ENCODE assay signal across 1 fruit fly cellular context in genomic region chr3R:9496748-9497147, dm6.
TF ChIP-seq lines count a peak whose summit lies in the region.

No protein-coding gene starts in this region.

TF ChIP-seq in whole organism, embryonic, 481 proteins besides CTCF, POLR2A, EP300 and RAD21 (continued from another document):
- peak; percentile 32; the same call in 1 of the 2 replicates for TF ChIP-seq ara (GFP tag; IDR thresholded peaks at IDR 0.05; lab: Robert Waterston, UW)
- peak; percentile 74 for TF ChIP-seq disco-r (GFP tag; optimal IDR thresholded peaks at IDR 0.05; lab: Kevin White, UChicago)
- peak; percentile 61; the same call in 1 of the 2 replicates for TF ChIP-seq CG14014 (GFP tag; IDR thresholded peaks at IDR 0.05; lab: Robert Waterston, UW)
- no peak for TF ChIP-seq oc (tag; optimal IDR thresholded peaks at IDR 0.05; lab: Kevin White, UChicago)
- TF ChIP-seq CG8290 (GFP tag; optimal IDR thresholded peaks at IDR 0.05; lab: Kevin White, UChicago), result peak; percentile 85
- TF ChIP-seq CG8290 (tag; optimal IDR thresholded peaks at IDR 0.05; lab: Kevin White, UChicago), result peak; percentile 25 to 94
- TF ChIP-seq CG6175 (GFP tag; IDR thresholded peaks at IDR 0.05; lab: Robert Waterston, UW), result no peak
- TF ChIP-seq bcd (GFP tag; optimal IDR thresholded peaks at IDR 0.05; lab: Kevin White, UChicago), result peak; percentile 74
- peak; percentile 62 for TF ChIP-seq Abd-B (GFP tag; optimal IDR thresholded peaks at IDR 0.05; lab: Kevin White, UChicago)
- TF ChIP-seq CG11695 (GFP tag; IDR thresholded peaks at IDR 0.05; lab: Robert Waterston, UW), result no peak
- peak; percentile 77 for TF ChIP-seq CG12769 (tag; optimal IDR thresholded peaks at IDR 0.05; lab: Kevin White, UChicago)
- peak; percentile 90 for TF ChIP-seq CG34376 (GFP tag; optimal IDR thresholded peaks at IDR 0.05; lab: Kevin White, UChicago)
- TF ChIP-seq zen2 (GFP tag; IDR thresholded peaks at IDR 0.05; lab: Robert Waterston, UW; ENCODE audit: partially characterized antibody), result no peak; the same call in 2 of the 3 replicates
- peak; percentile 44 for TF ChIP-seq psq (GFP tag; optimal IDR thresholded peaks at IDR 0.05; lab: Kevin White, UChicago)
- no peak for TF ChIP-seq ro (GFP tag; IDR thresholded peaks at IDR 0.05; lab: Robert Waterston, UW)
- TF ChIP-seq Hr39 (optimal IDR thresholded peaks at IDR 0.05; lab: Kevin White, UChicago), result no peak
- peak; percentile 20 for TF ChIP-seq nom (GFP tag; optimal IDR thresholded peaks at IDR 0.05; lab: Kevin White, UChicago)
- TF ChIP-seq Gug (GFP tag; IDR thresholded peaks at IDR 0.05; lab: Robert Waterston, UW), result peak; percentile 57; the same call in 2 of the 4 replicates
- TF ChIP-seq Lim3 (GFP tag; IDR thresholded peaks at IDR 0.05; lab: Robert Waterston, UW), result no peak
- TF ChIP-seq Drgx (GFP tag; IDR thresholded peaks at IDR 0.05; lab: Robert Waterston, UW), result no peak
- peak; percentile 71 for TF ChIP-seq ato (GFP tag; IDR thresholded peaks at IDR 0.05; lab: Robert Waterston, UW; ENCODE audit: partially characterized antibody)
- peak; percentile 76 for TF ChIP-seq kay (GFP tag; optimal IDR thresholded peaks at IDR 0.05; lab: Kevin White, UChicago)
- no peak for TF ChIP-seq CG12219 (GFP tag; optimal IDR thresholded peaks at IDR 0.05; lab: Kevin White, UChicago)
- TF ChIP-seq Nf-YA (GFP tag; IDR thresholded peaks at IDR 0.05; lab: Robert Waterston, UW), result no peak
- peak; percentile 88 for TF ChIP-seq mirr (GFP tag; optimal IDR thresholded peaks at IDR 0.05; lab: Kevin White, UChicago)
- no peak for TF ChIP-seq sisA (GFP tag; IDR thresholded peaks at IDR 0.05; lab: Robert Waterston, UW)
- peak; percentile 77 for TF ChIP-seq Camta (GFP tag; optimal IDR thresholded peaks at IDR 0.05; lab: Kevin White, UChicago)
- peak; percentile 79 for TF ChIP-seq CoRest (tag; optimal IDR thresholded peaks at IDR 0.05; lab: Kevin White, UChicago)
- peak; percentile 17 for TF ChIP-seq Max (GFP tag; optimal IDR thresholded peaks at IDR 0.05; lab: Kevin White, UChicago)
- peak; percentile 78 for TF ChIP-seq nmo (GFP tag; optimal IDR thresholded peaks at IDR 0.05; lab: Kevin White, UChicago)
- peak; percentile 7 for TF ChIP-seq Ssrp (tag; optimal IDR thresholded peaks at IDR 0.05; lab: Kevin White, UChicago)
- no peak for TF ChIP-seq CG14965 (GFP tag; optimal IDR thresholded peaks at IDR 0.05; lab: Kevin White, UChicago; ENCODE audit: borderline replicate concordance)
- peak; percentile 58 for TF ChIP-seq BEAF-32 (GFP tag; optimal IDR thresholded peaks at IDR 0.05; lab: Kevin White, UChicago)
- TF ChIP-seq kni (GFP tag; optimal IDR thresholded peaks at IDR 0.05; lab: Kevin White, UChicago), result no peak
- TF ChIP-seq tup (GFP tag; optimal IDR thresholded peaks at IDR 0.05; lab: Kevin White, UChicago), result no peak
- TF ChIP-seq HHEX (GFP tag; optimal IDR thresholded peaks at IDR 0.05; lab: Kevin White, UChicago), result peak; percentile 70
- peak; percentile 52 for TF ChIP-seq CG17802 (tag; optimal IDR thresholded peaks at IDR 0.05; lab: Kevin White, UChicago)
- TF ChIP-seq Hr3 (GFP tag; optimal IDR thresholded peaks at IDR 0.05; lab: Kevin White, UChicago), result peak; percentile 68
